Worm (Caenorhabditis elegans): Measurements from ENCODE around the gene lgc-49.
A peak's percentile ranks its signal among the peaks of the same experiment; 100 is the strongest.

- no peak for TF ChIP-seq daf-19 (GFP tag; conservative IDR thresholded peaks at IDR 0.05)
- no peak for TF ChIP-seq nhr-102 (tag; optimal IDR thresholded peaks at IDR 0.05)
- TF ChIP-seq nhr-11 (tag; optimal IDR thresholded peaks at IDR 0.05): no peak
- peak in 1 of 2 experiments; percentile 91 for TF ChIP-seq unc-62 (GFP tag; optimal IDR thresholded peaks at IDR 0.05 in 1 of 2)
- no peak for TF ChIP-seq unc-62 (tag; optimal IDR thresholded peaks at IDR 0.05)
- no peak for TF ChIP-seq nhr-76 (tag; optimal IDR thresholded peaks at IDR 0.05)
- no peak for TF ChIP-seq ces-1 (GFP tag; optimal IDR thresholded peaks at IDR 0.05)
- TF ChIP-seq duxl-1 (tag; optimal IDR thresholded peaks at IDR 0.05; ENCODE audit: poor library complexity): no peak
- no peak for TF ChIP-seq snpc-4 (tag; optimal IDR thresholded peaks at IDR 0.05)
- TF ChIP-seq spr-1 (tag; optimal IDR thresholded peaks at IDR 0.05): no peak
- TF ChIP-seq lin-13 (GFP tag; optimal IDR thresholded peaks at IDR 0.05): no peak
Observed at ce11 chrV:11223698-11224097, 32.6 kb downstream of the lgc-49 start.
